Worm (Caenorhabditis elegans) whole organism, late embryonic: Measurements from ENCODE around the gene fbxc-36.

Experiments used
- C38D4.7 ChIP-seq: fragments of 200-800 bp; sonication (Bioruptor generic); optimal IDR thresholded peaks from 2 replicates; lab custom pipeline; 2018; ENCODE audit warnings: mild to moderate bottlenecking, missing genetic modification characterization, moderate library complexity, missing compliant biosample characterization
- Y22D7AL.16 ChIP-seq: sonication (generic microtip); optimal IDR thresholded peaks from 2 replicates; lab custom pipeline; 2016; ENCODE audit warnings: missing genetic modification characterization, missing compliant biosample characterization
- ama-1 ChIP-seq: fragments of 150-350 bp; optimal IDR thresholded peaks from 2 replicates; lab custom pipeline; 2014
- ceh-18 ChIP-seq: sonication (generic microtip); optimal IDR thresholded peaks from 2 replicates; lab custom pipeline; 2016; ENCODE audit warnings: missing genetic modification characterization, missing compliant biosample characterization
- ceh-19 ChIP-seq: fragments of 200-800 bp; sonication (Bioruptor generic); optimal IDR thresholded peaks from 2 replicates; lab custom pipeline; 2018; ENCODE audit warnings: mild to moderate bottlenecking, missing genetic modification characterization, missing compliant biosample characterization
- ceh-2 ChIP-seq: sonication (generic microtip); optimal IDR thresholded peaks from 2 replicates; lab custom pipeline; 2016; ENCODE audit warnings: missing genotype, missing genetic modification characterization, missing compliant biosample characterization
- ceh-22 ChIP-seq: sonication (generic microtip); optimal IDR thresholded peaks from 2 replicates; lab custom pipeline; 2017; ENCODE audit warnings: missing biosample characterization, missing genetic modification characterization
- ceh-48 ChIP-seq: sonication (generic microtip); optimal IDR thresholded peaks from 2 replicates; lab custom pipeline; 2016; ENCODE audit warnings: missing genetic modification characterization, inconsistent platforms, missing compliant biosample characterization
- ceh-6 ChIP-seq: fragments of 200-800 bp; sonication (Bioruptor generic); optimal IDR thresholded peaks from 2 replicates; lab custom pipeline; 2018; ENCODE audit warnings: mild to moderate bottlenecking, missing genetic modification characterization, missing compliant biosample characterization
- ceh-9 ChIP-seq: sonication (generic microtip); optimal IDR thresholded peaks from 2 replicates; lab custom pipeline; 2016; ENCODE audit warnings: mild to moderate bottlenecking, missing genetic modification characterization, inconsistent platforms, missing compliant biosample characterization
- che-1 ChIP-seq: sonication (generic microtip); optimal IDR thresholded peaks from 2 replicates; lab custom pipeline; 2016; ENCODE audit warnings: mild to moderate bottlenecking, missing genetic modification characterization, missing compliant biosample characterization
- dmd-4 ChIP-seq: sonication (generic microtip); optimal IDR thresholded peaks from 2 replicates; lab custom pipeline; 2016; ENCODE audit warnings: borderline replicate concordance, missing genetic modification characterization, missing compliant biosample characterization
- dve-1 ChIP-seq: sonication (generic microtip); optimal IDR thresholded peaks from 2 replicates; lab custom pipeline; 2017; ENCODE audit warnings: antibody characterized with exemption, mild to moderate bottlenecking, missing genetic modification characterization, missing compliant biosample characterization
- elt-4 ChIP-seq: sonication (generic microtip); optimal IDR thresholded peaks from 2 replicates; lab custom pipeline; 2016; ENCODE audit warnings: missing genetic modification characterization, missing compliant biosample characterization
- eyg-1 ChIP-seq: sonication (generic microtip); optimal IDR thresholded peaks from 2 replicates; lab custom pipeline; 2016; ENCODE audit warnings: missing genotype, missing genetic modification characterization, missing compliant biosample characterization
- fkh-6 ChIP-seq: sonication (generic microtip); optimal IDR thresholded peaks from 2 replicates; lab custom pipeline; 2016; ENCODE audit warnings: missing genetic modification characterization, missing compliant biosample characterization
- hlh-13 ChIP-seq: fragments of 200-800 bp; sonication (Bioruptor generic); optimal IDR thresholded peaks from 2 replicates; lab custom pipeline; 2018; ENCODE audit warnings: mild to moderate bottlenecking, missing genetic modification characterization, missing compliant biosample characterization
- hlh-15 ChIP-seq: sonication (generic microtip); optimal IDR thresholded peaks from 2 replicates; lab custom pipeline; 2016; ENCODE audit warnings: missing genetic modification characterization, missing compliant biosample characterization
- lim-6 ChIP-seq: sonication (generic microtip); optimal IDR thresholded peaks from 2 replicates; lab custom pipeline; 2016; ENCODE audit warnings: missing genetic modification characterization, missing compliant biosample characterization
- lin-11 ChIP-seq: fragments of 200-800 bp; sonication (Bioruptor generic); optimal IDR thresholded peaks from 2 replicates; lab custom pipeline; 2018; ENCODE audit warnings: mild to moderate bottlenecking, missing genetic modification characterization, missing compliant biosample characterization
- madf-2 ChIP-seq: sonication (generic microtip); optimal IDR thresholded peaks from 2 replicates; lab custom pipeline; 2017; ENCODE audit warnings: missing genetic modification characterization, missing compliant biosample characterization
- nfya-1 ChIP-seq: sonication (generic microtip); optimal IDR thresholded peaks from 2 replicates; lab custom pipeline; 2017; ENCODE audit warnings: missing genetic modification characterization, mild to moderate bottlenecking, missing compliant biosample characterization, antibody characterized with exemption, moderate library complexity
- nhr-11 ChIP-seq: fragments of 150-350 bp; optimal IDR thresholded peaks from 2 replicates; lab custom pipeline; 2014; ENCODE audit warnings: missing biosample characterization, missing genetic modification characterization
- odd-2 ChIP-seq: sonication (generic microtip); optimal IDR thresholded peaks from 2 replicates; lab custom pipeline; 2017; ENCODE audit warnings: antibody characterized with exemption, mild to moderate bottlenecking, missing genetic modification characterization, missing compliant biosample characterization
- pat-9 ChIP-seq: fragments of 200-800 bp; sonication (Bioruptor generic); optimal IDR thresholded peaks from 2 replicates; lab custom pipeline; 2018; ENCODE audit warnings: mild to moderate bottlenecking, missing genetic modification characterization, moderate library complexity, missing compliant biosample characterization
- pros-1 ChIP-seq: fragments of 150-350 bp; optimal IDR thresholded peaks from 2 replicates; lab custom pipeline; 2014; ENCODE audit warnings: missing biosample characterization, missing genetic modification reagents, missing genetic modification characterization
- ref-2 ChIP-seq: sonication (generic microtip); optimal IDR thresholded peaks from 2 replicates; lab custom pipeline; 2016; ENCODE audit warnings: missing genetic modification characterization, missing compliant biosample characterization
- sdc-2 ChIP-seq: sonication (generic microtip); optimal IDR thresholded peaks from 2 replicates; lab custom pipeline; 2016; ENCODE audit warnings: missing genotype, missing genetic modification characterization, missing compliant biosample characterization
- sox-2 ChIP-seq: fragments of 200-800 bp; sonication (Bioruptor generic); IDR thresholded peaks from 2 replicates; pipeline ENCODE4 v1.3.6; 2022; ENCODE audit warnings: missing genetic modification reagents, missing genetic modification characterization, missing compliant biosample characterization
- tbx-2 ChIP-seq: sonication (generic microtip); optimal IDR thresholded peaks from 2 replicates; lab custom pipeline; 2016; ENCODE audit warnings: missing genetic modification characterization, missing compliant biosample characterization
- tbx-7 ChIP-seq: sonication (generic microtip); optimal IDR thresholded peaks from 2 replicates; lab custom pipeline; 2016; ENCODE audit warnings: missing genotype, missing genetic modification characterization, missing compliant biosample characterization
- unc-3 ChIP-seq, 2 experiments: fragments of 200-800 bp in 1 of 2; sonication (Bioruptor generic) in 1 of 2; sonication (generic microtip) in 1 of 2; conservative IDR thresholded peaks in 1 of 2; optimal IDR thresholded peaks in 1 of 2; 2 replicates each; pipeline versions ENCODE4 v1.3.6 to Lab custom; 2016 to 2022; ENCODE audit warnings: missing compliant biosample characterization in 2 of 2, missing genetic modification characterization in 2 of 2, missing genetic modification reagents in 1 of 2
- unc-42 ChIP-seq: sonication (generic microtip); optimal IDR thresholded peaks from 2 replicates; lab custom pipeline; 2016; ENCODE audit warnings: missing genotype, missing genetic modification characterization, missing compliant biosample characterization
- unc-55 ChIP-seq: sonication (generic microtip); optimal IDR thresholded peaks from 2 replicates; lab custom pipeline; 2017; ENCODE audit warnings: missing biosample characterization, missing genetic modification reagents, missing genetic modification characterization
- zip-5 ChIP-seq: sonication (generic microtip); optimal IDR thresholded peaks from 2 replicates; lab custom pipeline; 2016; ENCODE audit warnings: missing genetic modification characterization, missing compliant biosample characterization

The fbxc-36 gene

ce11 chrII:937265-937664 is 3.5 kb upstream of the fbxc-36 start:
- TF ChIP-seq zip-5 (tag; lab: Kevin White, UChicago) (no peak), odd-2 (tag; lab: Kevin White, UChicago) (no peak), che-1 (tag; lab: Kevin White, UChicago) (no peak), ref-2 (tag; lab: Kevin White, UChicago) (peak; percentile 83), ceh-22 (tag; lab: Kevin White, UChicago) (no peak)

- TF ChIP-seq madf-2 (tag; lab: Kevin White, UChicago): no peak
- no peak for TF ChIP-seq che-1 (tag; lab: Kevin White, UChicago)
- no peak for TF ChIP-seq pros-1 (tag; lab: Kevin White, UChicago)
- no peak for TF ChIP-seq ceh-18
- TF ChIP-seq tbx-2 (tag; lab: Kevin White, UChicago): no peak
- no peak for TF ChIP-seq dmd-4 (tag; lab: Kevin White, UChicago)
- no peak for TF ChIP-seq unc-55 (GFP tag; lab: Kevin White, UChicago)
- no peak for TF ChIP-seq dve-1
- no peak for TF ChIP-seq ama-1 (lab: Kevin White, UChicago)
- no peak for TF ChIP-seq ceh-9
- TF ChIP-seq fkh-6 (tag; lab: Kevin White, UChicago): no peak
- no peak for TF ChIP-seq unc-3 (GFP tag; conservative IDR thresholded peaks at IDR 0.05; lab: Robert Waterston, UW)
- no peak for TF ChIP-seq unc-3 (tag; optimal IDR thresholded peaks at IDR 0.05; lab: Kevin White, UChicago)
- TF ChIP-seq ceh-6: no peak
- no peak for TF ChIP-seq pat-9 (tag; lab: Kevin White, UChicago)
- no peak for TF ChIP-seq lin-11 (tag; lab: Kevin White, UChicago)
These were observed 2.2 kb upstream of the fbxc-36 start, which contains the start of gene R07C3.3 for ce11 chrII:938549-938948. TSS of gene R07C3.3 (plus strand) at chrII:938849.

ce11 chrII:943773-944172 is 3.0 kb downstream of the fbxc-36 start, which contains the start of gene clec-43:
TSS of gene clec-43 (plus strand) at chrII:944066.
- no peak for TF ChIP-seq ceh-9
- no peak for TF ChIP-seq sdc-2 (tag; lab: Kevin White, UChicago)
- no peak for TF ChIP-seq eyg-1 (tag; lab: Kevin White, UChicago)
- TF ChIP-seq C38D4.7 (GFP tag; lab: Kevin White, UChicago): no peak
- TF ChIP-seq dmd-4 (tag; lab: Kevin White, UChicago): no peak
- TF ChIP-seq sox-2 (GFP tag; lab: Robert Waterston, UW): no peak
- no peak for TF ChIP-seq nhr-11 (tag; lab: Kevin White, UChicago)
- TF ChIP-seq hlh-15 (tag; lab: Kevin White, UChicago): no peak
- TF ChIP-seq madf-2 (tag; lab: Kevin White, UChicago): no peak

DNA sequence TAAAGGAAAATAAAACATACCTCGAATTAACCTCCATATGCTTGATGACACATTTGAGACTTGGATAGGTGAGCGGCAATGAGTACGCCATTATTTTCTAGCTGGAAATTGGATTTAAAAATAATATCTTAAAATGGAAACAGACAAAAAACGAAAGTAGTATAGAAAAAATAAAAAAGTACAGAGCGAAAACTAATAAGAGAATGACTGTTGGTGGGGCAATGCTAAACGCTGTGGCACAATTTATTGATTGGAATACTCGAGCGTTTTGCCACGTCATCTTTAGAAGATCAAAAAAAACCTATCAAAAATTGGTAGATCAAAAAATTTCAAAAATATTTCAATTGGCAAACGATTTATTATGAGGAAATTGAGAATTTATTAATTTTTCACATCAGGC is 7.3 kb downstream of the fbxc-36 start, which contains the start of gene fbxc-32:
fbxc-32 (minus strand) TSS at position 101 of the 400 bp plus-strand sequence.
- no peak for TF ChIP-seq dve-1
- TF ChIP-seq elt-4 (tag; lab: Kevin White, UChicago): no peak
- TF ChIP-seq ref-2 (tag; lab: Kevin White, UChicago): no peak
- no peak for TF ChIP-seq C38D4.7 (GFP tag; lab: Kevin White, UChicago)
- TF ChIP-seq sox-2 (GFP tag; lab: Robert Waterston, UW): no peak
- no peak for TF ChIP-seq hlh-13
- no peak for TF ChIP-seq dmd-4 (tag; lab: Kevin White, UChicago)
- TF ChIP-seq Y22D7AL.16 (tag; lab: Kevin White, UChicago): no peak
- TF ChIP-seq hlh-15 (tag; lab: Kevin White, UChicago): no peak
- no peak for TF ChIP-seq ceh-18
- TF ChIP-seq, all 69 proteins: peak for 0

ce11 chrII:950374-950773 is 9.6 kb downstream of the fbxc-36 start:
- no peak for TF ChIP-seq tbx-7 (tag; lab: Kevin White, UChicago)
- peak; percentile 46 for TF ChIP-seq ceh-48 (tag; lab: Kevin White, UChicago)
- no peak for TF ChIP-seq nfya-1
- no peak for TF ChIP-seq nhr-11 (tag; lab: Kevin White, UChicago)
- no peak for TF ChIP-seq lim-6 (tag; lab: Kevin White, UChicago)
- TF ChIP-seq C38D4.7 (GFP tag; lab: Kevin White, UChicago): no peak
- TF ChIP-seq ceh-2 (tag; lab: Kevin White, UChicago): no peak
- TF ChIP-seq unc-42 (tag; lab: Kevin White, UChicago): no peak
- peak; percentile 28 for TF ChIP-seq ceh-19 (GFP tag; lab: Kevin White, UChicago)
